Worm (Caenorhabditis elegans) whole organism, late embryonic: ENCODE data around the gene F54F7.6.

Experiments
- C08G9.2 ChIP-seq: sonication (generic microtip); optimal IDR thresholded peaks from 2 replicates; lab custom pipeline; 2016; ENCODE audit warnings: mild to moderate bottlenecking, missing genetic modification characterization, moderate library complexity, missing compliant biosample characterization
- C38D4.7 ChIP-seq: fragments of 200-800 bp; sonication (Bioruptor generic); optimal IDR thresholded peaks from 2 replicates; lab custom pipeline; 2018; ENCODE audit warnings: mild to moderate bottlenecking, missing genetic modification characterization, moderate library complexity, missing compliant biosample characterization
- Y22D7AL.16 ChIP-seq: sonication (generic microtip); optimal IDR thresholded peaks from 2 replicates; lab custom pipeline; 2016; ENCODE audit warnings: missing genetic modification characterization, missing compliant biosample characterization
- ama-1 ChIP-seq: fragments of 150-350 bp; optimal IDR thresholded peaks from 2 replicates; lab custom pipeline; 2014
- ceh-14 ChIP-seq: sonication (generic microtip); optimal IDR thresholded peaks from 2 replicates; lab custom pipeline; 2016; ENCODE audit warnings: missing genotype, missing genetic modification characterization, missing compliant biosample characterization
- ceh-18 ChIP-seq: sonication (generic microtip); optimal IDR thresholded peaks from 2 replicates; lab custom pipeline; 2016; ENCODE audit warnings: missing genetic modification characterization, missing compliant biosample characterization
- ceh-19 ChIP-seq: fragments of 200-800 bp; sonication (Bioruptor generic); optimal IDR thresholded peaks from 2 replicates; lab custom pipeline; 2018; ENCODE audit warnings: mild to moderate bottlenecking, missing genetic modification characterization, missing compliant biosample characterization
- ceh-2 ChIP-seq: sonication (generic microtip); optimal IDR thresholded peaks from 2 replicates; lab custom pipeline; 2016; ENCODE audit warnings: missing genotype, missing genetic modification characterization, missing compliant biosample characterization
- ceh-22 ChIP-seq: sonication (generic microtip); optimal IDR thresholded peaks from 2 replicates; lab custom pipeline; 2017; ENCODE audit warnings: missing biosample characterization, missing genetic modification characterization
- ceh-34 ChIP-seq: sonication (generic microtip); optimal IDR thresholded peaks from 2 replicates; lab custom pipeline; 2016; ENCODE audit warnings: mild to moderate bottlenecking, missing genetic modification characterization, missing compliant biosample characterization
- ceh-45 ChIP-seq: fragments of 200-800 bp; sonication (Bioruptor generic); IDR thresholded peaks from 2 replicates; pipeline ENCODE4 v1.3.6; 2022; ENCODE audit warnings: missing genetic modification reagents, missing genetic modification characterization, missing compliant biosample characterization
- che-1 ChIP-seq: sonication (generic microtip); optimal IDR thresholded peaks from 2 replicates; lab custom pipeline; 2016; ENCODE audit warnings: mild to moderate bottlenecking, missing genetic modification characterization, missing compliant biosample characterization
- dmd-4 ChIP-seq: sonication (generic microtip); optimal IDR thresholded peaks from 2 replicates; lab custom pipeline; 2016; ENCODE audit warnings: borderline replicate concordance, missing genetic modification characterization, missing compliant biosample characterization
- dve-1 ChIP-seq: sonication (generic microtip); optimal IDR thresholded peaks from 2 replicates; lab custom pipeline; 2017; ENCODE audit warnings: antibody characterized with exemption, mild to moderate bottlenecking, missing genetic modification characterization, missing compliant biosample characterization
- elt-2 ChIP-seq: sonication (generic microtip); optimal IDR thresholded peaks from 2 replicates; lab custom pipeline; 2016; ENCODE audit warnings: missing genetic modification reagents, missing genetic modification characterization, missing compliant biosample characterization
- elt-4 ChIP-seq: sonication (generic microtip); optimal IDR thresholded peaks from 2 replicates; lab custom pipeline; 2016; ENCODE audit warnings: missing genetic modification characterization, missing compliant biosample characterization
- ets-4 ChIP-seq: sonication (generic microtip); optimal IDR thresholded peaks from 2 replicates; lab custom pipeline; 2016; ENCODE audit warnings: missing genetic modification characterization, missing compliant biosample characterization
- fkh-10 ChIP-seq: fragments of 150-350 bp; optimal IDR thresholded peaks from 2 replicates; lab custom pipeline; 2014; ENCODE audit warnings: missing biosample characterization, missing genetic modification reagents, missing genetic modification characterization
- gmeb-2 ChIP-seq: sonication (generic microtip); optimal IDR thresholded peaks from 2 replicates; lab custom pipeline; 2016; ENCODE audit warnings: missing genetic modification characterization, inconsistent platforms, missing compliant biosample characterization
- hlh-13 ChIP-seq: fragments of 200-800 bp; sonication (Bioruptor generic); optimal IDR thresholded peaks from 2 replicates; lab custom pipeline; 2018; ENCODE audit warnings: mild to moderate bottlenecking, missing genetic modification characterization, missing compliant biosample characterization
- hlh-15 ChIP-seq: sonication (generic microtip); optimal IDR thresholded peaks from 2 replicates; lab custom pipeline; 2016; ENCODE audit warnings: missing genetic modification characterization, missing compliant biosample characterization
- hlh-6 ChIP-seq: sonication (generic microtip); optimal IDR thresholded peaks from 2 replicates; lab custom pipeline; 2016; ENCODE audit warnings: missing genotype, missing genetic modification characterization, missing compliant biosample characterization
- lim-6 ChIP-seq: sonication (generic microtip); optimal IDR thresholded peaks from 2 replicates; lab custom pipeline; 2016; ENCODE audit warnings: missing genetic modification characterization, missing compliant biosample characterization
- nhr-232 ChIP-seq: sonication (generic microtip); optimal IDR thresholded peaks from 2 replicates; lab custom pipeline; 2016; ENCODE audit warnings: missing genetic modification characterization, missing compliant biosample characterization
- npax-4 ChIP-seq: sonication (generic microtip); optimal IDR thresholded peaks from 2 replicates; lab custom pipeline; 2016; ENCODE audit warnings: missing genetic modification characterization, missing compliant biosample characterization
- odd-2 ChIP-seq: sonication (generic microtip); optimal IDR thresholded peaks from 2 replicates; lab custom pipeline; 2017; ENCODE audit warnings: antibody characterized with exemption, mild to moderate bottlenecking, missing genetic modification characterization, missing compliant biosample characterization
- pag-3 ChIP-seq: sonication (generic microtip); optimal IDR thresholded peaks from 2 replicates; lab custom pipeline; 2016; ENCODE audit warnings: missing compliant biosample characterization, missing genetic modification characterization, borderline replicate concordance
- pat-9 ChIP-seq: fragments of 200-800 bp; sonication (Bioruptor generic); optimal IDR thresholded peaks from 2 replicates; lab custom pipeline; 2018; ENCODE audit warnings: mild to moderate bottlenecking, missing genetic modification characterization, moderate library complexity, missing compliant biosample characterization
- pha-2 ChIP-seq: sonication (generic microtip); optimal IDR thresholded peaks from 2 replicates; lab custom pipeline; 2017; ENCODE audit warnings: mild to moderate bottlenecking, missing genetic modification characterization, missing compliant biosample characterization
- pqm-1 ChIP-seq: sonication (generic microtip); optimal IDR thresholded peaks from 2 replicates; lab custom pipeline; 2016; ENCODE audit warnings: missing genetic modification characterization, missing compliant biosample characterization
- ref-2 ChIP-seq: sonication (generic microtip); optimal IDR thresholded peaks from 2 replicates; lab custom pipeline; 2016; ENCODE audit warnings: missing genetic modification characterization, missing compliant biosample characterization
- syd-9 ChIP-seq: sonication (generic microtip); optimal IDR thresholded peaks from 2 replicates; lab custom pipeline; 2016; ENCODE audit warnings: mild to moderate bottlenecking, missing genetic modification characterization, moderate library complexity, missing compliant biosample characterization
- tbx-2 ChIP-seq: sonication (generic microtip); optimal IDR thresholded peaks from 2 replicates; lab custom pipeline; 2016; ENCODE audit warnings: missing genetic modification characterization, missing compliant biosample characterization
- tbx-7 ChIP-seq: sonication (generic microtip); optimal IDR thresholded peaks from 2 replicates; lab custom pipeline; 2016; ENCODE audit warnings: missing genotype, missing genetic modification characterization, missing compliant biosample characterization
- ttx-3 ChIP-seq: sonication (generic microtip); optimal IDR thresholded peaks from 2 replicates; lab custom pipeline; 2016; ENCODE audit warnings: missing genetic modification reagents, missing genetic modification characterization, missing compliant biosample characterization
- unc-3 ChIP-seq, 2 experiments: fragments of 200-800 bp in 1 of 2; sonication (Bioruptor generic) in 1 of 2; sonication (generic microtip) in 1 of 2; conservative IDR thresholded peaks in 1 of 2; optimal IDR thresholded peaks in 1 of 2; 2 replicates each; pipeline versions ENCODE4 v1.3.6 to Lab custom; 2016 to 2022; ENCODE audit warnings: missing compliant biosample characterization in 2 of 2, missing genetic modification characterization in 2 of 2, missing genetic modification reagents in 1 of 2
- unc-55 ChIP-seq: sonication (generic microtip); optimal IDR thresholded peaks from 2 replicates; lab custom pipeline; 2017; ENCODE audit warnings: missing biosample characterization, missing genetic modification reagents, missing genetic modification characterization
- unc-86 ChIP-seq: sonication (generic microtip); optimal IDR thresholded peaks from 2 replicates; lab custom pipeline; 2016; ENCODE audit warnings: missing genetic modification characterization, missing compliant biosample characterization

F54F7.6 gene

DNA sequence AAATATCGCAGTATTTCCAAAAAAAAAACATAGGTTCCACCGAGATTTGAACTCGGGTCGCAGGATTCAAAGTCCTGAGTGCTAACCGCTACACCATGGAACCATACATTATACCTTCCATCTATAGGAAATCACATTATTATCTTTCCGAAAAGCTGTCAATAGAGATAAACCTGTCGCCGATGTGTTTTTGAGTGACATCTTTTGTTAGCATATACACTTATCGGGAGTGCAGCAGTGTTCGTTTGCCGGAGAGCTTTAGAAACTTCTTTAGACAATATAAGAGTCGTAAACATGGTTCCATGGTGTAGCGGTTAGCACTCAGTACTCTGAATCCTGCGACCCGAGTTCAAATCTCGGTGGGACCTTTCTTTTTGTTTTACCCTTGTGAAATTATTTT lies 7.0 kb downstream of the F54F7.6 start:
- TF ChIP-seq ceh-14 = no peak
- TF ChIP-seq ceh-18 (tag; lab: Kevin White, UChicago) = no peak
- TF ChIP-seq syd-9 (tag; lab: Kevin White, UChicago) = no peak
- TF ChIP-seq ceh-34 (tag; lab: Kevin White, UChicago) = no peak
- no peak for TF ChIP-seq ceh-22
- no peak for TF ChIP-seq tbx-7
- no peak for TF ChIP-seq ceh-19
- no peak for TF ChIP-seq C38D4.7
- no peak for TF ChIP-seq ttx-3 (tag; lab: Kevin White, UChicago)
- no peak for TF ChIP-seq ets-4
- TF ChIP-seq hlh-6 (tag; lab: Kevin White, UChicago) = no peak

DNA sequence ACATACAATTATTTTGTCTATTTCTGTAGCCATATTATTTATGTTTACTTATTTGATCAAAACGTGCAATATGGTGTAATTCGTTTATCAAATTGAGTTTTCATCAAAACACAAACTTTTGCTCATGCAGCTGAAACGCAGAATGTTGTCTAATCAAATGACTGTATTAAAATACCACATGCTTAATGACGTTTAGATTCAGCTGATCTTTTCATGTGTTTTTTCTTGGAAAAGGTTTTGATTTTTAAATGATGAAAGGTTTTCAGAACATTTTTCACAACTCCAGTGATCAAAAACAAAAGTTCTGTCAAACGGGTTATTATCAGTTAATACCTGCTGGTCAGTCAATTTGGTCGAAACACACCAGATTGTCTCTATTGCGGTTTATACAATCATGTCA lies 10.1 kb downstream of the F54F7.6 start, which contains the start of gene Y62H9A.1:
Y62H9A.1 (plus strand) TSS at position 282 of the 400 bp plus-strand sequence.
- TF ChIP-seq Y22D7AL.16 (tag; lab: Kevin White, UChicago) = no peak
- TF ChIP-seq ceh-45 = no peak
- TF ChIP-seq unc-55 (GFP tag; lab: Kevin White, UChicago) = no peak
- no peak for TF ChIP-seq hlh-15 (tag; lab: Kevin White, UChicago)

DNA sequence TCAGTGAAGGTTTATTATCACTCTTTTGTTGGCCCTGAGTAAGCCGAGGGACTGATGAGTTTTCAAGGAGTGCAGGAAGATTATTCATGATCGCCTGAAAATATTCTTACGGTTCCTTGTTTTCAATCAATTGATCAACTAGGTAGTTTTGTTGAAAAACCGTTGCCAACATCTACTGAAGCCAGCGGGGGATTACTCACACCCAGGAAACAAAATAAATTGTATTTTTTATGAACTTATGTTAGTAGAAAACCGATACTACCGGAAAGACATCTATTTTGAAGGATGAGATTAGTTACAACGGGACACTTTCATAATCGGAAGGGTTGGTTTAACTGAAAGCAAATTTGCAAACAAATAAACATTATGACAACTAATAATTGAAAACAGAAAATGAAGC lies 12.9 kb downstream of the F54F7.6 start, which contains the start of gene Y62H9A.2:
Y62H9A.2 (minus strand) TSS at position 101 of the 400 bp plus-strand sequence.
- no peak for TF ChIP-seq C08G9.2 (tag; lab: Kevin White, UChicago)
- TF ChIP-seq hlh-6 (tag; lab: Kevin White, UChicago) = no peak
- no peak for TF ChIP-seq pha-2 (tag; lab: Kevin White, UChicago)
- no peak for TF ChIP-seq Y22D7AL.16 (tag; lab: Kevin White, UChicago)
- no peak for TF ChIP-seq pat-9 (tag; lab: Kevin White, UChicago)
- TF ChIP-seq npax-4 (tag; lab: Kevin White, UChicago) = no peak
- TF ChIP-seq syd-9 (tag; lab: Kevin White, UChicago) = no peak
- no peak for TF ChIP-seq che-1
- no peak for TF ChIP-seq nhr-232 (tag; lab: Kevin White, UChicago)
- no peak for TF ChIP-seq ama-1 (lab: Kevin White, UChicago)
- TF ChIP-seq odd-2 (tag; lab: Kevin White, UChicago) = no peak
- TF ChIP-seq unc-3 (GFP tag; conservative IDR thresholded peaks at IDR 0.05; lab: Robert Waterston, UW) = no peak
- no peak for TF ChIP-seq unc-3 (tag; optimal IDR thresholded peaks at IDR 0.05; lab: Kevin White, UChicago)
- no peak for TF ChIP-seq ref-2 (tag; lab: Kevin White, UChicago)

DNA sequence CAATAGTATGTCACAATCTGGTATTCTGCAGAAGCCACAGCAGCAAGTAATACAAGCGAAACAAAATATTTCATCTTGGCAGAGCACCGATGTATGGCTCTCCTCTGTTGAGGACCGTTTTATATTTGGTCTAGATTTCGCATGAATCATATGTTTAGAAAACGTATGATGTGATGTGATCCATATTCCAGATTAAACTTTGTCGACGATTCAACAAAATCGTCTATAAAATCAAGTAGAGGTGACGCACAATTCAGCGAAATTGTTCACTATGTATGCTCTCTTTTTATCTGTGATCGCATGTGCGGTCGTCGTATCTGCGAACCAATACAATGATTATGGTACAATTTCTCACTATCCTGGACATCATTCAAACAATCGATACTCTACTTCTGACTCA lies 14.7 kb downstream of the F54F7.6 start, which contains the start of the genes Y62H9A.3 and Y62H9A.4:
Y62H9A.3 (minus strand) TSS at position 101 of the 400 bp plus-strand sequence.
Y62H9A.4 (plus strand) TSS at position 256 of the 400 bp plus-strand sequence.
- TF ChIP-seq tbx-2 (tag; lab: Kevin White, UChicago) (no peak), ttx-3 (tag; lab: Kevin White, UChicago) (no peak), ets-4 (no peak), unc-55 (GFP tag; lab: Kevin White, UChicago) (no peak), dmd-4 (no peak), ama-1 (lab: Kevin White, UChicago) (no peak), gmeb-2 (tag; lab: Kevin White, UChicago) (no peak)

DNA sequence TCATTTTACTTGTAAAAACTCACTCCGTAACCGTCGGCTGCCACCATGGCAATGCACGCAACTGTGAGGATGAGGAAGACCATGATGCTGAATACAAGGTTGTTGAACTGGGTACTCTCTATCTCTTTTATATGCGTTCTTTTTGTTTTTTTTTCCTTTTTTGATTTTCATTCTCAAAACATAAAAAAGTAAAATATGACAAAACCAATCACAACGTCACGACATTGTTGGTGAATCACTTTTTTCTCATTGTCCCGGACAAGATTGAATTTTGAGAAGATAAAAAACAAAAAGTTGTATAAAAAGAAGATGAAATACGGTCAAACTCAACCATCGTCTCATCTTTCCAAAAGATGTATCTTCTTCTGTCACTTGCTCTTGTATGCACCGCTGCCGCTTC lies 17.6 kb downstream of the F54F7.6 start, which contains the start of the genes Y62H9A.5 and ule-5:
Y62H9A.5 (minus strand) TSS at position 101 of the 400 bp plus-strand sequence.
ule-5 (plus strand) TSS at position 328 of the 400 bp plus-strand sequence.
- no peak for TF ChIP-seq Y22D7AL.16 (tag; lab: Kevin White, UChicago)
- no peak for TF ChIP-seq C08G9.2 (tag; lab: Kevin White, UChicago)
- no peak for TF ChIP-seq nhr-232 (tag; lab: Kevin White, UChicago)
- no peak for TF ChIP-seq pag-3 (tag; lab: Kevin White, UChicago)
- TF ChIP-seq pqm-1 = no peak
- no peak for TF ChIP-seq ama-1 (lab: Kevin White, UChicago)
- TF ChIP-seq dve-1 (tag; lab: Kevin White, UChicago) = no peak
- TF ChIP-seq unc-3 (GFP tag; conservative IDR thresholded peaks at IDR 0.05; lab: Robert Waterston, UW) = no peak
- TF ChIP-seq unc-3 (tag; optimal IDR thresholded peaks at IDR 0.05; lab: Kevin White, UChicago) = no peak
- no peak for TF ChIP-seq fkh-10 (GFP tag; lab: Kevin White, UChicago)
- TF ChIP-seq lim-6 (tag; lab: Kevin White, UChicago) = no peak
- TF ChIP-seq unc-86 (tag; lab: Kevin White, UChicago) = no peak
- no peak for TF ChIP-seq C38D4.7
- no peak for TF ChIP-seq ceh-2 (tag; lab: Kevin White, UChicago)
- TF ChIP-seq ceh-34 (tag; lab: Kevin White, UChicago) = no peak
- no peak for TF ChIP-seq elt-4 (tag; lab: Kevin White, UChicago)
- no peak for TF ChIP-seq hlh-13
- TF ChIP-seq ttx-3 (tag; lab: Kevin White, UChicago) = no peak
- TF ChIP-seq elt-2 (tag; lab: Kevin White, UChicago) = no peak
